Worm (Caenorhabditis elegans): Measurements from ENCODE around the gene Y75B12B.1.

DNA sequence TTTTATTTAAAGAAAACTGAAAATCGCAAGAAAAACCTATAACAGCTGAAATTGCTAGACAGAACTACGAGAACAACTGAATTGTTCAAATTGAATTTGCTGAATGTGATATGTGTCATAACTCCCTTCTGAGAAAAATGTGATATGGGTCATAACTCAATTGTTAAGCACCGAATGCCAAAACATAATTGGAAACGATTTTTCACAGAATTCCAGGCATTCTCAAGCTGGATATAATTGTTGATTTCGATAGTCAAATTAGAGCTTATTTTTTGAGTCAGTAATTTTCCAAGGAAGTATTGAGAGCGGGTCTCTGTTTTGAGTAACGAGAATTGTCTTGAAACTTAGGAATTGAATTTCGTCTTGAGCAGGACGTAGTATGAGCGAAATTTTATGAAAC is 2.6 kb upstream of the Y75B12B.1 start:
- no peak for TF ChIP-seq flt-1 (GFP tag; IDR thresholded peaks at IDR 0.05)
- TF ChIP-seq ztf-29 (GFP tag; IDR thresholded peaks at IDR 0.05) = no peak
